Worm (Caenorhabditis elegans) whole organism, L4 larva: ENCODE results near the gene Y66D12A.13.

Source experiments
- Y75B8A.6 ChIP-seq: fragments of 200-800 bp; sonication (Bioruptor generic); IDR thresholded peaks from 2 replicates; pipeline ENCODE4 v1.3.6; 2022; ENCODE audit warnings: missing genetic modification reagents, missing genetic modification characterization, missing compliant biosample characterization
- aly-2 ChIP-seq: sonication (generic microtip); optimal IDR thresholded peaks from 2 replicates; lab custom pipeline; 2018; ENCODE audit warnings: missing biosample characterization, missing genetic modification characterization
- ama-1 ChIP-seq: fragments of 150-350 bp; optimal IDR thresholded peaks from 2 replicates; lab custom pipeline; 2014; ENCODE audit warnings: inconsistent platforms, mixed read lengths
- arid-1 ChIP-seq: fragments of 200-800 bp; sonication (Bioruptor generic); conservative IDR thresholded peaks from 2 replicates; pipeline ENCODE4 v1.3.6; 2022; ENCODE audit warnings: missing genetic modification reagents, missing genetic modification characterization, missing compliant biosample characterization
- ceh-20 ChIP-seq: fragments of 200-800 bp; sonication (Bioruptor generic); IDR thresholded peaks from 2 replicates; pipeline ENCODE4 v1.3.6; 2022; ENCODE audit warnings: missing genetic modification reagents, missing genetic modification characterization, missing compliant biosample characterization
- ceh-44 ChIP-seq: fragments of 200-800 bp; sonication (Bioruptor generic); IDR thresholded peaks from 2 replicates; pipeline ENCODE4 v1.3.6; 2022; ENCODE audit warnings: missing genetic modification reagents, missing genetic modification characterization, missing compliant biosample characterization
- ces-1 ChIP-seq: fragments of 150-350 bp; sonication (generic microtip); optimal IDR thresholded peaks from 4 replicates; lab custom pipeline; 2014; ENCODE audit warnings: missing biosample characterization, missing genetic modification reagents, missing genetic modification characterization
- ctbp-1 ChIP-seq: fragments of 200-800 bp; sonication (Bioruptor generic); IDR thresholded peaks from 2 replicates; pipeline ENCODE4 v1.3.6; 2022; ENCODE audit warnings: missing genetic modification reagents, missing genetic modification characterization, missing compliant biosample characterization
- daf-16 ChIP-seq, 3 experiments: sonication (generic microtip); optimal IDR thresholded peaks; 2 replicates each; lab custom pipeline; 2016 to 2017; ENCODE audit warnings: missing genetic modification characterization in 3 of 3, missing genetic modification reagents in 3 of 3, mild to moderate bottlenecking in 2 of 3, missing compliant biosample characterization in 2 of 3, missing biosample characterization in 1 of 3, moderate library complexity in 1 of 3
- dmd-8 ChIP-seq: fragments of 200-800 bp; sonication (Bioruptor generic); IDR thresholded peaks from 2 replicates; pipeline ENCODE4 v1.3.6; 2022; ENCODE audit warnings: missing genetic modification characterization, missing compliant biosample characterization
- dmd-9 ChIP-seq: fragments of 200-800 bp; sonication (Bioruptor generic); IDR thresholded peaks from 2 replicates; pipeline ENCODE4 v1.3.6; 2022; ENCODE audit warnings: missing genetic modification reagents, missing genetic modification characterization, missing compliant biosample characterization
- dpl-1 ChIP-seq: fragments of 150-350 bp; optimal IDR thresholded peaks from 2 replicates; lab custom pipeline; 2014; ENCODE audit warnings: missing biosample characterization, missing genetic modification reagents, missing genetic modification characterization
- dve-1 ChIP-seq: sonication (generic microtip); optimal IDR thresholded peaks from 2 replicates; lab custom pipeline; 2017; ENCODE audit warnings: antibody characterized with exemption, mild to moderate bottlenecking, missing genetic modification characterization, missing compliant biosample characterization; ENCODE audit not compliant: insufficient read depth
- egl-43 ChIP-seq: fragments of 200-800 bp; sonication (Bioruptor generic); IDR thresholded peaks from 2 replicates; pipeline ENCODE4 v1.3.6; 2022; ENCODE audit warnings: missing genetic modification reagents, missing genetic modification characterization, missing compliant biosample characterization
- hif-1 ChIP-seq, 2 experiments: sonication (generic microtip); optimal IDR thresholded peaks; 2 replicates each; lab custom pipeline; 2016 to 2017; ENCODE audit warnings: missing compliant biosample characterization in 2 of 2, missing genetic modification characterization in 2 of 2, missing genetic modification reagents in 2 of 2, missing genotype in 2 of 2, mild to moderate bottlenecking in 1 of 2
- lin-15B ChIP-seq: fragments of 150-350 bp; sonication (generic microtip); optimal IDR thresholded peaks from 3 replicates; lab custom pipeline; 2014; ENCODE audit warnings: missing biosample characterization, missing genetic modification characterization
- lin-38 ChIP-seq: fragments of 200-800 bp; sonication (Bioruptor generic); IDR thresholded peaks from 2 replicates; pipeline ENCODE4 v1.3.6; 2022; ENCODE audit warnings: missing genetic modification reagents, missing genetic modification characterization, missing compliant biosample characterization
- lin-39 ChIP-seq: fragments of 150-350 bp; optimal IDR thresholded peaks from 2 replicates; lab custom pipeline; 2014; ENCODE audit warnings: missing biosample characterization, missing genetic modification reagents, missing genetic modification characterization
- lsy-2 ChIP-seq, 2 experiments: fragments of 150-350 bp in 1 of 2; sonication (generic microtip) in 1 of 2; optimal IDR thresholded peaks; 2 replicates each; lab custom pipeline; 2014 to 2017; ENCODE audit warnings: missing biosample characterization in 2 of 2, missing genetic modification characterization in 2 of 2
- mes-2 ChIP-seq: sonication (generic microtip); optimal IDR thresholded peaks from 2 replicates; lab custom pipeline; 2016; ENCODE audit warnings: missing genotype, mild to moderate bottlenecking, missing genetic modification characterization, missing compliant biosample characterization; ENCODE audit not compliant: poor library complexity, severe bottlenecking
- mxl-2 ChIP-seq: fragments of 200-800 bp; sonication (Bioruptor generic); conservative IDR thresholded peaks from 2 replicates; pipeline ENCODE4 v1.3.6; 2022; ENCODE audit warnings: missing genetic modification reagents, missing genetic modification characterization, missing compliant biosample characterization
- nhr-10 ChIP-seq: fragments of 150-350 bp; optimal IDR thresholded peaks from 2 replicates; lab custom pipeline; 2014; ENCODE audit warnings: missing biosample characterization, missing genetic modification characterization
- nhr-48 ChIP-seq: sonication (generic microtip); optimal IDR thresholded peaks from 2 replicates; lab custom pipeline; 2016; ENCODE audit warnings: mild to moderate bottlenecking, missing genetic modification characterization, missing compliant biosample characterization
- nhr-6 ChIP-seq: fragments of 150-350 bp; optimal IDR thresholded peaks from 2 replicates; lab custom pipeline; 2014; ENCODE audit warnings: missing biosample characterization, missing genetic modification characterization
- sdz-12 ChIP-seq: fragments of 200-800 bp; sonication (Bioruptor generic); optimal IDR thresholded peaks from 2 replicates; lab custom pipeline; 2018; ENCODE audit warnings: mild to moderate bottlenecking, missing genetic modification characterization, missing compliant biosample characterization
- set-16 ChIP-seq: fragments of 200-800 bp; sonication (Bioruptor generic); IDR thresholded peaks from 2 replicates; pipeline ENCODE4 v1.3.6; 2022; ENCODE audit warnings: missing genetic modification reagents, missing genetic modification characterization, missing compliant biosample characterization
- unc-39 ChIP-seq: sonication (generic microtip); optimal IDR thresholded peaks from 2 replicates; lab custom pipeline; 2017; ENCODE audit warnings: missing biosample characterization, missing genetic modification characterization
- zag-1 ChIP-seq: fragments of 150-350 bp; optimal IDR thresholded peaks from 2 replicates; lab custom pipeline; 2014; ENCODE audit warnings: missing biosample characterization, missing genetic modification characterization
- zfp-2 ChIP-seq: sonication (generic microtip); optimal IDR thresholded peaks from 2 replicates; lab custom pipeline; 2016; ENCODE audit warnings: mild to moderate bottlenecking, missing genetic modification characterization, missing compliant biosample characterization
- zip-2 ChIP-seq: fragments of 150-350 bp; optimal IDR thresholded peaks from 2 replicates; lab custom pipeline; 2014; ENCODE audit warnings: missing biosample characterization, missing genetic modification characterization

Gene Y66D12A.13

ce11 chrIII:11561597-11561996 is 13.4 kb downstream of the Y66D12A.13 start:
- TF ChIP-seq set-16 (GFP tag; lab: Robert Waterston, UW): peak; percentile 86
- TF ChIP-seq Y75B8A.6: no peak

ce11 chrIII:11563417-11563949 is 15.3 kb downstream of the Y66D12A.13 start, which contains the start of gene Y66D12A.11:
Y66D12A.11 (plus strand) TSS chrIII:11563467.
- no peak for TF ChIP-seq ceh-44 (GFP tag; lab: Robert Waterston, UW)
- TF ChIP-seq arid-1 (GFP tag; lab: Robert Waterston, UW): no peak
- TF ChIP-seq sdz-12 (GFP tag; lab: Kevin White, UChicago): no peak
- TF ChIP-seq dve-1: no peak
- no peak for TF ChIP-seq daf-16 (GFP tag; optimal IDR thresholded peaks at IDR 0.05; lab: Kevin White, UChicago)
- no peak for TF ChIP-seq daf-16 (tag; optimal IDR thresholded peaks at IDR 0.05; lab: Kevin White, UChicago)
- no peak for TF ChIP-seq ces-1 (GFP tag; lab: Kevin White, UChicago)
- peak; percentile 57 for TF ChIP-seq set-16 (GFP tag; lab: Robert Waterston, UW)
- TF ChIP-seq dmd-8 (GFP tag; lab: Robert Waterston, UW): 0 out of 2 replicates have a peak, but pooled peaks have one; percentile 6
- no peak for TF ChIP-seq zfp-2 (tag; lab: Kevin White, UChicago)
- TF ChIP-seq lin-39: no peak

- TF ChIP-seq lin-38 (GFP tag; lab: Robert Waterston, UW) (peak; percentile 91), mes-2 (tag; lab: Kevin White, UChicago) (peak; percentile 62), lsy-2 (tag; optimal IDR thresholded peaks at IDR 0.05; lab: Kevin White, UChicago) (peak in 1 of 2 experiments; percentile 40), zag-1 (tag; lab: Kevin White, UChicago) (no peak), nhr-6 (tag; lab: Kevin White, UChicago) (peak; percentile 37), ama-1 (lab: Kevin White, UChicago) (no peak), dpl-1 (peak; percentile 88), hif-1 (tag; optimal IDR thresholded peaks at IDR 0.05; lab: Kevin White, UChicago) (peak in 1 of 2 experiments; percentile 14), sdz-12 (GFP tag; lab: Kevin White, UChicago) (no peak)
- TF ChIP-seq, all 104 proteins: peak for 6
Observed at ce11 chrIII:11565602-11566001, 17.4 kb downstream of the Y66D12A.13 start, which contains the start of gene Y66D12A.10. Y66D12A.10 (plus strand) TSS chrIII:11565874.

ce11 chrIII:11567837-11568236 is 19.7 kb downstream of the Y66D12A.13 start, which contains the start of gene psme-3:
psme-3 (plus strand) TSS chrIII:11568137.
- TF ChIP-seq ceh-20 (no peak), ama-1 (lab: Kevin White, UChicago) (peak; percentile 3)
- TF ChIP-seq, all 104 proteins: peak for 1

- TF ChIP-seq nhr-10 (tag; lab: Kevin White, UChicago) (no peak), mxl-2 (GFP tag; lab: Robert Waterston, UW) (no peak), zip-2 (tag; lab: Kevin White, UChicago) (no peak), aly-2 (tag; lab: Kevin White, UChicago) (no peak), zag-1 (tag; lab: Kevin White, UChicago) (no peak), nhr-48 (tag; lab: Kevin White, UChicago) (no peak), lin-15B (tag; lab: Kevin White, UChicago) (no peak), ctbp-1 (GFP tag; lab: Robert Waterston, UW) (no peak)
Observed at ce11 chrIII:11573921-11574320, 25.8 kb downstream of the Y66D12A.13 start, which contains the start of gene Y66D12A.8. Y66D12A.8 (plus strand) TSS chrIII:11574221.

- TF ChIP-seq set-16 (GFP tag; lab: Robert Waterston, UW): peak; percentile 73
- no peak for TF ChIP-seq unc-39 (tag; lab: Kevin White, UChicago)
- TF ChIP-seq dmd-9 (GFP tag; lab: Robert Waterston, UW): 0 out of 2 replicates have a peak, but pooled peaks have one; percentile 19
- peak; percentile 53; the same call in 1 of the 2 replicates for TF ChIP-seq egl-43 (GFP tag; lab: Robert Waterston, UW)
Observed at ce11 chrIII:11579380-11579779, 31.2 kb downstream of the Y66D12A.13 start.
